Worm (Caenorhabditis elegans) whole organism, L4 larva: ENCODE results near the gene ugt-4.

Source experiments
- nhr-11 ChIP-seq: fragments of 150-350 bp; optimal IDR thresholded peaks from 2 replicates; lab custom pipeline; 2014; ENCODE audit warnings: missing biosample characterization, missing genetic modification characterization
- pqm-1 ChIP-seq: sonication (generic microtip); optimal IDR thresholded peaks from 2 replicates; lab custom pipeline; 2017; ENCODE audit warnings: missing biosample characterization, missing genetic modification characterization
- sdz-12 ChIP-seq: fragments of 200-800 bp; sonication (Bioruptor generic); optimal IDR thresholded peaks from 2 replicates; lab custom pipeline; 2018; ENCODE audit warnings: mild to moderate bottlenecking, missing genetic modification characterization, missing compliant biosample characterization

- TF ChIP-seq pqm-1 (tag; lab: Kevin White, UChicago) (no peak), sdz-12 (GFP tag; lab: Kevin White, UChicago) (peak; percentile 91), nhr-11 (tag; lab: Kevin White, UChicago) (no peak)
Observed at ce11 chrV:12780248-12780647, 14.9 kb downstream of the ugt-4 start.
